Fruit fly (Drosophila melanogaster): ENCODE data around the gene CG9701.

Gene CG9701

DNA sequence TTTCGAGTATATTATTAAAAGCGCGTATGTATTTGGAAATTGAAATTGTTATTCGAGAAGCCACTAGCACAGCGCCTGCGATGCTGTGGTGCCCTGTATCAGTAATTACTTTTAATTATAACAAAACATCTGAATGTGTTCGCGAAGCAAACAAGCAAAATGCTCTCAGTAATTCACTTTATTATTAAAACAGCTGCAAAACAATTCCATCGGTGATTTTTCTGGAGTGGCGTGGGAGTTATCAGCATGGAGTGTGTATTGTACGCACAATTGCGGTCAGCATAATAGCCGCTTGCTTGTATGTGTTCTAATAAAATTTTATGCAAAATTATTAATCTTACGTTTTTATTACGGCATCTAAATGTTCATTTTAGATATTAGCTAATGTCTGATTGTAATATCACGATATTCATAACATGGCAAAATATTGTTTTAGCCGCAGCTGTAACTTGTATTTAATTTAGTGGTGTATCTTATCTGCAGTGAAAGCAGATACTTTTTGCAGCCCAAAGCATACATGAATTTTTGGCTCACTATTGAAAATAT is 48.9 kb downstream of the CG9701 start (continued):
- peak; percentile 82 for TF ChIP-seq Ada2b (GFP tag; IDR thresholded peaks at IDR 0.05)
- peak; percentile 37 for TF ChIP-seq CG12659 (GFP tag; optimal IDR thresholded peaks at IDR 0.05)
- TF ChIP-seq bbx (GFP tag; IDR thresholded peaks at IDR 0.05; ENCODE audit: partially characterized antibody), result no peak
- TF ChIP-seq vfl (GFP tag; optimal IDR thresholded peaks at IDR 0.05), result no peak
- peak; percentile 68; the same call in 2 of the 3 replicates for TF ChIP-seq Dbx (GFP tag; IDR thresholded peaks at IDR 0.05)
- no peak for TF ChIP-seq CG18599 (GFP tag; optimal IDR thresholded peaks at IDR 0.05)
- peak; percentile 83 for TF ChIP-seq CG2712 (tag; optimal IDR thresholded peaks at IDR 0.05)
- TF ChIP-seq zen (tag; optimal IDR thresholded peaks at IDR 0.05), result peak; percentile 60
- TF ChIP-seq Dip3 (GFP tag; optimal IDR thresholded peaks at IDR 0.05), result peak; percentile 35
- TF ChIP-seq CG6175 (GFP tag; IDR thresholded peaks at IDR 0.05), result no peak
- no peak for TF ChIP-seq fd102C (GFP tag; optimal IDR thresholded peaks at IDR 0.05)
- TF ChIP-seq CG6854 (GFP tag; optimal IDR thresholded peaks at IDR 0.05), result peak; percentile 17
- no peak; the same call in 2 of the 3 replicates for TF ChIP-seq B-H1 (GFP tag; IDR thresholded peaks at IDR 0.05)
- TF ChIP-seq Bgb (GFP tag; IDR thresholded peaks at IDR 0.05; ENCODE audit: partially characterized antibody), result no peak
- TF ChIP-seq HHEX (GFP tag; optimal IDR thresholded peaks at IDR 0.05), result peak; percentile 78
- peak; percentile 67; the same call in 2 of the 3 replicates for TF ChIP-seq gce (GFP tag; IDR thresholded peaks at IDR 0.05)
- TF ChIP-seq Fer2 (tag; optimal IDR thresholded peaks at IDR 0.05), result no peak
- TF ChIP-seq HmgZ (tag; optimal IDR thresholded peaks at IDR 0.05), result peak; percentile 47
- TF ChIP-seq ab (GFP tag; optimal IDR thresholded peaks at IDR 0.05), result peak; percentile 1
- peak; percentile 24 for TF ChIP-seq CG8089 (GFP tag; optimal IDR thresholded peaks at IDR 0.05)
- TF ChIP-seq CG11723 (GFP tag; optimal IDR thresholded peaks at IDR 0.05), result no peak
- no peak for TF ChIP-seq CG13894 (tag; optimal IDR thresholded peaks at IDR 0.05)
- peak; percentile 74 for TF ChIP-seq CG10366 (GFP tag; IDR thresholded peaks at IDR 0.05)
- TF ChIP-seq Asciz (GFP tag; optimal IDR thresholded peaks at IDR 0.05), result no peak
- no peak for TF ChIP-seq crol (GFP tag; IDR thresholded peaks at IDR 0.05)
- TF ChIP-seq Myb (GFP tag; optimal IDR thresholded peaks at IDR 0.05), result no peak
- no peak for TF ChIP-seq CG16779 (GFP tag; IDR thresholded peaks at IDR 0.05)
- peak; percentile 82 for TF ChIP-seq gsb-n (tag; optimal IDR thresholded peaks at IDR 0.05)
- peak; percentile 46 for TF ChIP-seq HLH54F (GFP tag; optimal IDR thresholded peaks at IDR 0.05)
- TF ChIP-seq CG2875 (GFP tag; optimal IDR thresholded peaks at IDR 0.05), result peak; percentile 68
- TF ChIP-seq CG1792 (GFP tag; optimal IDR thresholded peaks at IDR 0.05), result peak; percentile 74
- peak; percentile 39; the same call in 1 of the 2 replicates for TF ChIP-seq onecut (GFP tag; IDR thresholded peaks at IDR 0.05)
- no peak for TF ChIP-seq CG7271 (tag; optimal IDR thresholded peaks at IDR 0.05)
- peak; percentile 68 for TF ChIP-seq CG12299 (tag; optimal IDR thresholded peaks at IDR 0.05)
- peak; percentile 55 for TF ChIP-seq mam (GFP tag; optimal IDR thresholded peaks at IDR 0.05)
- peak; percentile 52 for TF ChIP-seq kay (GFP tag; optimal IDR thresholded peaks at IDR 0.05)
- TF ChIP-seq Adf1 (GFP tag; IDR thresholded peaks at IDR 0.05), result 0 out of 2 replicates have a peak, but pooled peaks have one; percentile 16
- no peak for TF ChIP-seq HmgD (GFP tag; optimal IDR thresholded peaks at IDR 0.05)
- TF ChIP-seq lilli (GFP tag; optimal IDR thresholded peaks at IDR 0.05), result peak; percentile 76
- peak; percentile 48; the same call in 1 of the 2 replicates for TF ChIP-seq dati (GFP tag; IDR thresholded peaks at IDR 0.05)
- TF ChIP-seq fd96Cb (tag; optimal IDR thresholded peaks at IDR 0.05), result peak; percentile 83
- TF ChIP-seq CG1832 (GFP tag; optimal IDR thresholded peaks at IDR 0.05), result no peak
- TF ChIP-seq zf30C (GFP tag; optimal IDR thresholded peaks at IDR 0.05), result no peak
- TF ChIP-seq Lhr (GFP tag; optimal IDR thresholded peaks at IDR 0.05), result peak; percentile 15
- TF ChIP-seq Fer1 (GFP tag; optimal IDR thresholded peaks at IDR 0.05), result peak; percentile 69
- TF ChIP-seq NFAT (GFP tag; IDR thresholded peaks at IDR 0.05), result 0 out of 2 replicates have a peak, but pooled peaks have one; percentile 13
- no peak for TF ChIP-seq CG13287 (GFP tag; IDR thresholded peaks at IDR 0.05; ENCODE audit: partially characterized antibody)
- TF ChIP-seq Blimp-1 (GFP tag; optimal IDR thresholded peaks at IDR 0.05), result no peak
- no peak for TF ChIP-seq Nf-YC (tag; optimal IDR thresholded peaks at IDR 0.05)
- peak; percentile 56; the same call in 1 of the 2 replicates for TF ChIP-seq gsb (GFP tag; IDR thresholded peaks at IDR 0.05)
